Worm (Caenorhabditis elegans) whole organism, L4 larva: ENCODE data around the gene srj-26.

Experiments used
- D1046.2 ChIP-seq: fragments of 200-800 bp; sonication (Bioruptor generic); IDR thresholded peaks from 2 replicates; pipeline ENCODE4 v1.3.6; 2022; ENCODE audit warnings: missing genetic modification characterization, missing compliant biosample characterization
- F26F4.8 ChIP-seq: fragments of 200-800 bp; sonication (Bioruptor generic); conservative IDR thresholded peaks from 2 replicates; pipeline ENCODE4 v1.3.6; 2022; ENCODE audit warnings: missing genetic modification characterization, missing compliant biosample characterization
- F44E2.7 ChIP-seq: fragments of 200-800 bp; sonication (Bioruptor generic); IDR thresholded peaks from 2 replicates; pipeline ENCODE4 v2.1.2; 2022; ENCODE audit warnings: missing genetic modification characterization, missing compliant biosample characterization
- R02D3.7 ChIP-seq: fragments of 150-350 bp; sonication (generic microtip); optimal IDR thresholded peaks from 3 replicates; lab custom pipeline; 2014; ENCODE audit warnings: missing biosample characterization, missing genetic modification characterization
- Y48G9A.11 ChIP-seq: fragments of 200-800 bp; sonication (Bioruptor generic); IDR thresholded peaks from 2 replicates; pipeline ENCODE4 v1.3.6; 2022; ENCODE audit warnings: missing genetic modification reagents, missing genetic modification characterization, missing compliant biosample characterization
- Y5F2A.4 ChIP-seq: fragments of 200-800 bp; sonication (Bioruptor generic); optimal IDR thresholded peaks from 2 replicates; lab custom pipeline; 2018; ENCODE audit warnings: mild to moderate bottlenecking, missing genetic modification characterization, missing compliant biosample characterization
- Y75B8A.6 ChIP-seq: fragments of 200-800 bp; sonication (Bioruptor generic); IDR thresholded peaks from 2 replicates; pipeline ENCODE4 v1.3.6; 2022; ENCODE audit warnings: missing genetic modification reagents, missing genetic modification characterization, missing compliant biosample characterization
- ZK546.5 ChIP-seq, 2 experiments: sonication (generic microtip); optimal IDR thresholded peaks; 2 replicates each; lab custom pipeline; 2017; ENCODE audit warnings: missing biosample characterization in 2 of 2, missing genetic modification characterization in 2 of 2
- aly-2 ChIP-seq: sonication (generic microtip); optimal IDR thresholded peaks from 2 replicates; lab custom pipeline; 2018; ENCODE audit warnings: missing biosample characterization, missing genetic modification characterization
- ama-1 ChIP-seq: fragments of 150-350 bp; optimal IDR thresholded peaks from 2 replicates; lab custom pipeline; 2014; ENCODE audit warnings: inconsistent platforms, mixed read lengths
- attf-4 ChIP-seq: sonication (generic microtip); optimal IDR thresholded peaks from 3 replicates; lab custom pipeline; 2017; ENCODE audit warnings: missing biosample characterization, missing genetic modification characterization
- ces-1 ChIP-seq: fragments of 150-350 bp; sonication (generic microtip); optimal IDR thresholded peaks from 4 replicates; lab custom pipeline; 2014; ENCODE audit warnings: missing biosample characterization, missing genetic modification reagents, missing genetic modification characterization
- dmd-8 ChIP-seq: fragments of 200-800 bp; sonication (Bioruptor generic); IDR thresholded peaks from 2 replicates; pipeline ENCODE4 v1.3.6; 2022; ENCODE audit warnings: missing genetic modification characterization, missing compliant biosample characterization
- dpl-1 ChIP-seq: fragments of 150-350 bp; optimal IDR thresholded peaks from 2 replicates; lab custom pipeline; 2014; ENCODE audit warnings: missing biosample characterization, missing genetic modification reagents, missing genetic modification characterization
- duxl-1 ChIP-seq: sonication (generic microtip); optimal IDR thresholded peaks from 2 replicates; lab custom pipeline; 2016; ENCODE audit warnings: mild to moderate bottlenecking, missing genetic modification characterization, moderate library complexity, missing compliant biosample characterization; ENCODE audit not compliant: poor library complexity
- dve-1 ChIP-seq: sonication (generic microtip); optimal IDR thresholded peaks from 2 replicates; lab custom pipeline; 2017; ENCODE audit warnings: antibody characterized with exemption, mild to moderate bottlenecking, missing genetic modification characterization, missing compliant biosample characterization; ENCODE audit not compliant: insufficient read depth
- fos-1 ChIP-seq: fragments of 150-350 bp; optimal IDR thresholded peaks from 2 replicates; lab custom pipeline; 2014; ENCODE audit warnings: missing biosample characterization, missing genetic modification characterization
- jun-1 ChIP-seq: fragments of 150-350 bp; optimal IDR thresholded peaks from 2 replicates; lab custom pipeline; 2014; ENCODE audit warnings: missing biosample characterization, missing genetic modification reagents, missing genetic modification characterization
- lim-7 ChIP-seq: fragments of 200-800 bp; sonication (Bioruptor generic); IDR thresholded peaks from 2 replicates; pipeline ENCODE4 v1.3.6; 2022; ENCODE audit warnings: missing genetic modification characterization, missing compliant biosample characterization
- lin-13 ChIP-seq: fragments of 150-350 bp; optimal IDR thresholded peaks from 2 replicates; lab custom pipeline; 2014; ENCODE audit warnings: missing biosample characterization, missing genetic modification reagents, missing genetic modification characterization
- madf-5 ChIP-seq, 2 experiments: fragments of 200-800 bp; sonication (Bioruptor generic); IDR thresholded peaks; 2 replicates each; pipeline ENCODE4 v1.3.6; 2022; ENCODE audit warnings: missing compliant biosample characterization in 2 of 2, missing genetic modification characterization in 2 of 2
- madf-9 ChIP-seq: fragments of 200-800 bp; sonication (Bioruptor generic); conservative IDR thresholded peaks from 2 replicates; pipeline ENCODE4 v1.3.6; 2022; ENCODE audit warnings: missing genetic modification reagents, missing genetic modification characterization, missing compliant biosample characterization
- mep-1 ChIP-seq: fragments of 150-350 bp; sonication (generic microtip); optimal IDR thresholded peaks from 3 replicates; lab custom pipeline; 2014; ENCODE audit warnings: missing biosample characterization, missing genetic modification characterization
- mxl-2 ChIP-seq: fragments of 200-800 bp; sonication (Bioruptor generic); conservative IDR thresholded peaks from 2 replicates; pipeline ENCODE4 v1.3.6; 2022; ENCODE audit warnings: missing genetic modification reagents, missing genetic modification characterization, missing compliant biosample characterization
- nhr-111 ChIP-seq: fragments of 200-800 bp; sonication (Bioruptor generic); optimal IDR thresholded peaks from 2 replicates; lab custom pipeline; 2018; ENCODE audit warnings: mild to moderate bottlenecking, missing genetic modification characterization, missing compliant biosample characterization
- nhr-28 ChIP-seq: fragments of 150-350 bp; optimal IDR thresholded peaks from 2 replicates; lab custom pipeline; 2014; ENCODE audit warnings: missing biosample characterization, missing genetic modification characterization
- nhr-48 ChIP-seq: sonication (generic microtip); optimal IDR thresholded peaks from 2 replicates; lab custom pipeline; 2016; ENCODE audit warnings: mild to moderate bottlenecking, missing genetic modification characterization, missing compliant biosample characterization
- pha-4 ChIP-seq, 2 experiments: fragments of 150-350 bp in 1 of 2; fragments of 200-800 bp in 1 of 2; sonication (Bioruptor generic) in 1 of 2; IDR thresholded peaks in 1 of 2; optimal IDR thresholded peaks in 1 of 2; 2 replicates each; pipeline versions ENCODE4 v1.3.6 to Lab custom; 2014 to 2022; ENCODE audit warnings: missing genetic modification characterization in 2 of 2, missing genetic modification reagents in 2 of 2, missing biosample characterization in 1 of 2, missing compliant biosample characterization in 1 of 2
- saeg-2 ChIP-seq: fragments of 200-800 bp; sonication (Bioruptor generic); IDR thresholded peaks from 2 replicates; pipeline ENCODE4 v1.3.6; 2022; ENCODE audit warnings: missing genetic modification reagents, missing genetic modification characterization, missing compliant biosample characterization
- sdz-12 ChIP-seq: fragments of 200-800 bp; sonication (Bioruptor generic); optimal IDR thresholded peaks from 2 replicates; lab custom pipeline; 2018; ENCODE audit warnings: mild to moderate bottlenecking, missing genetic modification characterization, missing compliant biosample characterization
- skn-1 ChIP-seq: fragments of 150-350 bp; optimal IDR thresholded peaks from 2 replicates; lab custom pipeline; 2014; ENCODE audit warnings: missing biosample characterization, missing genetic modification characterization
- snpc-1.2 ChIP-seq: fragments of 200-800 bp; sonication (Bioruptor generic); IDR thresholded peaks from 2 replicates; pipeline ENCODE4 v1.3.6; 2022; ENCODE audit warnings: missing genetic modification reagents, missing genetic modification characterization, missing compliant biosample characterization
- spr-3 ChIP-seq: fragments of 200-800 bp; sonication (Bioruptor generic); optimal IDR thresholded peaks from 2 replicates; lab custom pipeline; 2018; ENCODE audit warnings: mild to moderate bottlenecking, missing genetic modification characterization, missing compliant biosample characterization
- vab-7 ChIP-seq: fragments of 200-800 bp; sonication (Bioruptor generic); IDR thresholded peaks from 2 replicates; pipeline ENCODE4 v1.3.6; 2022; ENCODE audit warnings: missing genetic modification reagents, missing genetic modification characterization, missing compliant biosample characterization
- zag-1 ChIP-seq: fragments of 150-350 bp; optimal IDR thresholded peaks from 2 replicates; lab custom pipeline; 2014; ENCODE audit warnings: missing biosample characterization, missing genetic modification characterization
- ztf-11 ChIP-seq: fragments of 150-350 bp; optimal IDR thresholded peaks from 2 replicates; lab custom pipeline; 2014; ENCODE audit warnings: missing biosample characterization, missing genetic modification characterization
- ztf-7 ChIP-seq: fragments of 150-350 bp; optimal IDR thresholded peaks from 2 replicates; lab custom pipeline; 2014; ENCODE audit warnings: missing biosample characterization, missing genetic modification characterization

Gene srj-26

ce11 chrV:18389046-18389445 is 31.9 kb upstream of the srj-26 start, which contains the start of the genes Y51A2B.4 and Y51A2B.5:
Gene Y51A2B.4 (minus strand): TSS chrV:18389146.
Gene Y51A2B.5 (plus strand): TSS chrV:18389277.
- TF ChIP-seq attf-4 (tag; lab: Kevin White, UChicago): no peak
- TF ChIP-seq F26F4.8: no peak
- TF ChIP-seq F44E2.7 (GFP tag; lab: Robert Waterston, UW): no peak
- no peak for TF ChIP-seq Y75B8A.6
- no peak for TF ChIP-seq ZK546.5 (tag; optimal IDR thresholded peaks at IDR 0.05; lab: Kevin White, UChicago)
- TF ChIP-seq spr-3: no peak
- TF ChIP-seq nhr-111 (GFP tag; lab: Kevin White, UChicago): no peak
- no peak for TF ChIP-seq snpc-1.2 (GFP tag; lab: Robert Waterston, UW)
- TF ChIP-seq ztf-11: no peak
- TF ChIP-seq sdz-12 (GFP tag; lab: Kevin White, UChicago): no peak
- TF ChIP-seq dpl-1 (GFP tag; lab: Kevin White, UChicago): no peak
- TF ChIP-seq jun-1 (tag; lab: Kevin White, UChicago): no peak
- no peak for TF ChIP-seq ces-1
- no peak for TF ChIP-seq dve-1 (tag; lab: Kevin White, UChicago)
- no peak for TF ChIP-seq Y5F2A.4 (GFP tag; lab: Kevin White, UChicago)
- no peak for TF ChIP-seq R02D3.7 (tag; lab: Kevin White, UChicago)
- no peak for TF ChIP-seq pha-4 (GFP tag; IDR thresholded peaks at IDR 0.05; lab: Robert Waterston, UW)
- no peak for TF ChIP-seq pha-4 (tag; optimal IDR thresholded peaks at IDR 0.05; lab: Kevin White, UChicago)
- no peak for TF ChIP-seq vab-7 (GFP tag; lab: Robert Waterston, UW)
- no peak for TF ChIP-seq duxl-1 (tag; lab: Kevin White, UChicago)

DNA sequence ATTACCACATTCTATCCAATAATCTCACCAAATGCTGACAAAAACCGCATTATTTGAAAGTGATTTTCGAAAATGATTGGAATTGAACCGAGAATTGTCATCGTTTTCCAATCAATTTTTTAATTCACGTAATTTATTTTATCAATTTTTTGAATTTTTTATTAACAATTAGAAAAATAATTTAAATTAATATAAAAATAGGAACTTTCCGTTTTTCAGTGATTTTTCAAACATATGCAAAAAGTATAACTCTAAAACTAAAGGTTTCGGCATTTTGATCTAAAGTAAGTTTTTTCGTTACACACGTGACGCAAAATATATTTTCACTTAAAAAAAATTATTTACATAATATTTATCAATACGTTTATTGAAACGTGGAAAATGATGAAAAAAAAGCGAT is 26.7 kb upstream of the srj-26 start, which contains the start of gene Y51A2B.6:
Gene Y51A2B.6, minus strand, starts transcription at position 101 of the 400 bp plus-strand sequence.
- no peak for TF ChIP-seq D1046.2
- TF ChIP-seq dmd-8 (GFP tag; lab: Robert Waterston, UW): no peak
- no peak for TF ChIP-seq madf-9 (GFP tag; lab: Robert Waterston, UW)
- TF ChIP-seq ZK546.5 (tag; optimal IDR thresholded peaks at IDR 0.05; lab: Kevin White, UChicago): no peak
- TF ChIP-seq aly-2 (tag; lab: Kevin White, UChicago): no peak
- TF ChIP-seq skn-1 (tag; lab: Kevin White, UChicago): no peak
- no peak for TF ChIP-seq nhr-28 (tag; lab: Kevin White, UChicago)
- no peak for TF ChIP-seq Y48G9A.11 (GFP tag; lab: Robert Waterston, UW)
- no peak for TF ChIP-seq lin-13 (GFP tag; lab: Kevin White, UChicago)
- TF ChIP-seq zag-1 (tag; lab: Kevin White, UChicago): no peak
- no peak for TF ChIP-seq madf-5 (GFP tag; IDR thresholded peaks at IDR 0.05; lab: Robert Waterston, UW)
- TF ChIP-seq saeg-2 (GFP tag; lab: Robert Waterston, UW): no peak
- no peak for TF ChIP-seq mxl-2 (GFP tag; lab: Robert Waterston, UW)
- no peak for TF ChIP-seq fos-1 (tag; lab: Kevin White, UChicago)
- TF ChIP-seq vab-7 (GFP tag; lab: Robert Waterston, UW): no peak
- no peak for TF ChIP-seq lim-7 (GFP tag; lab: Robert Waterston, UW)
- TF ChIP-seq, all 104 proteins: peak for 0

ce11 chrV:18395649-18396048 is 25.2 kb upstream of the srj-26 start, which contains the start of gene Y51A2B.9:
Gene Y51A2B.9 (minus strand): TSS chrV:18395749.
- no peak for TF ChIP-seq mep-1 (tag; lab: Kevin White, UChicago)
- no peak for TF ChIP-seq ztf-7 (tag; lab: Kevin White, UChicago)
- no peak for TF ChIP-seq ama-1 (lab: Kevin White, UChicago)
- TF ChIP-seq spr-3: no peak
- no peak for TF ChIP-seq Y48G9A.11 (GFP tag; lab: Robert Waterston, UW)
- no peak for TF ChIP-seq nhr-48 (tag; lab: Kevin White, UChicago)
- TF ChIP-seq fos-1 (tag; lab: Kevin White, UChicago): no peak
- no peak for TF ChIP-seq attf-4 (tag; lab: Kevin White, UChicago)
- TF ChIP-seq nhr-28 (tag; lab: Kevin White, UChicago): no peak
- no peak for TF ChIP-seq skn-1 (tag; lab: Kevin White, UChicago)
